Fruit fly (Drosophila melanogaster) whole organism: ENCODE results near the gene GluRIIB.

ENCODE experiments used
- Dll ChIP-seq: fragments of >200 bp; optimal IDR thresholded peaks from 2 replicates; lab custom pipeline; 2017
- pan ChIP-seq: fragments of >200 bp; optimal IDR thresholded peaks from 2 replicates; lab custom pipeline; 2017
- psq ChIP-seq: fragments of >200 bp; optimal IDR thresholded peaks from 2 replicates; lab custom pipeline; 2017

DNA sequence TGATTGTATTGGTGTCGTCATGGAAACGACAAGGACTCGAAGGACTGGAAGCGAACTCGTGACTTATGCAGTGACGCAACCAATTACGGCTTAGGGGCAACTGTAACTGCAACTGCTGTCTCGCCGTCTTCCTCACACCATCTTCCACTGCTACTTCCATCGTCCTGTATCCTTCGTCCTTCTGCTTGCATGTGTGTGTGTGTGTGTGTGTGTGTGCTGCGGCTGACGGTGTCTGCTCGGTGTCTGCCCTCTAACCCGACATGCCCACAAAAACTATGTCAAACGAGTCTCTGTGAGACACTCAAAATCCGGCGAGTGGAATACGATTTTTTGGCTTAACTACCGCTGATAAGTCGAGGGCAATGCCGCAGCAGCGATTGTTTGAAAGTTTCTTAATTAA is 34.7 kb downstream of the GluRIIB start:
- no peak for TF ChIP-seq Dll (lab: Kevin White, UChicago)
- no peak for TF ChIP-seq psq
- no peak for TF ChIP-seq pan
